Worm (Caenorhabditis elegans) whole organism, late embryonic: ENCODE measurements around the gene srz-44.

Experiments
- K09A11.1 ChIP-seq: sonication (generic microtip); optimal IDR thresholded peaks from 2 replicates; lab custom pipeline; 2017; ENCODE audit warnings: antibody characterized with exemption, mild to moderate bottlenecking, missing genetic modification characterization, missing compliant biosample characterization; ENCODE audit not compliant: insufficient read depth
- ama-1 ChIP-seq: fragments of 150-350 bp; optimal IDR thresholded peaks from 2 replicates; lab custom pipeline; 2014
- ceh-22 ChIP-seq: sonication (generic microtip); optimal IDR thresholded peaks from 2 replicates; lab custom pipeline; 2017; ENCODE audit warnings: missing biosample characterization, missing genetic modification characterization
- ceh-45 ChIP-seq: fragments of 200-800 bp; sonication (Bioruptor generic); IDR thresholded peaks from 2 replicates; pipeline ENCODE4 v1.3.6; 2022; ENCODE audit warnings: missing genetic modification reagents, missing genetic modification characterization, missing compliant biosample characterization
- ceh-48 ChIP-seq: sonication (generic microtip); optimal IDR thresholded peaks from 2 replicates; lab custom pipeline; 2016; ENCODE audit warnings: missing genetic modification characterization, inconsistent platforms, missing compliant biosample characterization
- hlh-30 ChIP-seq: sonication (generic microtip); optimal IDR thresholded peaks from 2 replicates; lab custom pipeline; 2017; ENCODE audit warnings: antibody characterized with exemption, missing genetic modification characterization, missing compliant biosample characterization; ENCODE audit not compliant: insufficient read depth
- lin-11 ChIP-seq: fragments of 200-800 bp; sonication (Bioruptor generic); optimal IDR thresholded peaks from 2 replicates; lab custom pipeline; 2018; ENCODE audit warnings: mild to moderate bottlenecking, missing genetic modification characterization, missing compliant biosample characterization
- nhr-11 ChIP-seq: fragments of 150-350 bp; optimal IDR thresholded peaks from 2 replicates; lab custom pipeline; 2014; ENCODE audit warnings: missing biosample characterization, missing genetic modification characterization
- pqm-1 ChIP-seq: sonication (generic microtip); optimal IDR thresholded peaks from 2 replicates; lab custom pipeline; 2016; ENCODE audit warnings: missing genetic modification characterization, missing compliant biosample characterization
- rnt-1 ChIP-seq: sonication (generic microtip); optimal IDR thresholded peaks from 2 replicates; lab custom pipeline; 2016; ENCODE audit warnings: missing genetic modification characterization, missing compliant biosample characterization
- sdc-2 ChIP-seq: sonication (generic microtip); optimal IDR thresholded peaks from 2 replicates; lab custom pipeline; 2016; ENCODE audit warnings: missing genotype, missing genetic modification characterization, missing compliant biosample characterization
- unc-3 ChIP-seq, 2 experiments: fragments of 200-800 bp in 1 of 2; sonication (Bioruptor generic) in 1 of 2; sonication (generic microtip) in 1 of 2; conservative IDR thresholded peaks in 1 of 2; optimal IDR thresholded peaks in 1 of 2; 2 replicates each; pipeline versions ENCODE4 v1.3.6 to Lab custom; 2016 to 2022; ENCODE audit warnings: missing compliant biosample characterization in 2 of 2, missing genetic modification characterization in 2 of 2, missing genetic modification reagents in 1 of 2
- zip-5 ChIP-seq: sonication (generic microtip); optimal IDR thresholded peaks from 2 replicates; lab custom pipeline; 2016; ENCODE audit warnings: missing genetic modification characterization, missing compliant biosample characterization

DNA sequence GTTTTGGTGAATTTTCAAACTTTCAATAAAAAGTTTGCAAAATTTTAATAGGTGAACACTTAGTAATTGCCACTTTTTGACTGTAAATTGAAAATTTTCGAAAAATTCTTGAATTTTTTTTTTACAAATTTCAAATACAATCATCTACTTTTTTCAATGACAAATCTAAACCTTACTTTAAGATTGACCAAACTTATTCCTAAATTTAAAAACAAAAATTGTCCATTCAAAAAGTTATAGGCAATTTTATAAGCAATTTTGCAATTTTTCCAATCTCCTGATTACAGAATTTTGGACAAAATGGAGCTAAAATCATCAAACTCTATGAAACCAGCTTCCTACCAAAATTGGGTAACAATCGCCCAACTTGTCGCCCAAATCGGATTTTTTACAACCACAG lies 5.8 kb upstream of the srz-44 start, which contains the start of gene str-23:
- TF ChIP-seq zip-5 (tag; lab: Kevin White, UChicago) (no peak), nhr-11 (tag; lab: Kevin White, UChicago) (no peak), hlh-30 (tag; lab: Kevin White, UChicago) (no peak), unc-3 (GFP tag; conservative IDR thresholded peaks at IDR 0.05; lab: Robert Waterston, UW) (no peak), unc-3 (tag; optimal IDR thresholded peaks at IDR 0.05; lab: Kevin White, UChicago) (no peak), ceh-45 (GFP tag; lab: Robert Waterston, UW) (no peak), ceh-22 (tag; lab: Kevin White, UChicago) (no peak), ama-1 (lab: Kevin White, UChicago) (no peak), pqm-1 (tag; lab: Kevin White, UChicago) (no peak), K09A11.1 (tag; lab: Kevin White, UChicago) (no peak), ceh-48 (tag; lab: Kevin White, UChicago) (no peak), lin-11 (tag; lab: Kevin White, UChicago) (no peak), rnt-1 (tag; lab: Kevin White, UChicago) (no peak), sdc-2 (tag; lab: Kevin White, UChicago) (no peak)
